Fruit fly (Drosophila melanogaster) whole organism, embryonic: Measurements from ENCODE around the gene CG2444.

Experiments used
- ATbp ChIP-seq: fragments of 200-800 bp; sonication (Bioruptor generic); optimal IDR thresholded peaks from 2 replicates; lab custom pipeline; 2017; ENCODE audit warnings: missing biosample characterization, mild to moderate bottlenecking, missing genetic modification characterization, missing genetic modification reagents
- C15 ChIP-seq: fragments of 200-800 bp; sonication (Bioruptor generic); IDR thresholded peaks from 3 replicates; pipeline ENCODE4 v1.3.6; 2022; ENCODE audit warnings: missing biosample characterization, missing genetic modification characterization
- CG10321 ChIP-seq: fragments of 200-800 bp; sonication (Bioruptor generic); IDR thresholded peaks from 2 replicates; pipeline ENCODE4 v1.3.6; 2022; ENCODE audit warnings: missing biosample characterization, missing genetic modification characterization
- CG11560 ChIP-seq: fragments of 200-800 bp; sonication (Bioruptor generic); IDR thresholded peaks from 3 replicates; pipeline ENCODE4 v1.3.6; 2022; ENCODE audit warnings: missing biosample characterization, missing genetic modification characterization
- CG12744 ChIP-seq: fragments of 200-800 bp; sonication (Bioruptor generic); optimal IDR thresholded peaks from 2 replicates; lab custom pipeline; 2016; ENCODE audit warnings: missing biosample characterization, missing genetic modification characterization
- CG12769 ChIP-seq: fragments of 200-800 bp; sonication (Bioruptor generic); optimal IDR thresholded peaks from 2 replicates; lab custom pipeline; 2019; ENCODE audit warnings: missing biosample characterization, mild to moderate bottlenecking, missing genetic modification characterization, moderate library complexity
- CG13424 ChIP-seq: fragments of 200-800 bp; sonication (Bioruptor generic); optimal IDR thresholded peaks from 2 replicates; lab custom pipeline; 2019; ENCODE audit warnings: missing biosample characterization, mild to moderate bottlenecking, missing genetic modification characterization, moderate library complexity
- CG13894 ChIP-seq: fragments of 200-800 bp; sonication (Bioruptor generic); optimal IDR thresholded peaks from 3 replicates; lab custom pipeline; 2018; ENCODE audit warnings: missing biosample characterization, mild to moderate bottlenecking, missing genetic modification characterization, moderate library complexity
- CG30020 ChIP-seq: fragments of 200-800 bp; optimal IDR thresholded peaks from 2 replicates; lab custom pipeline; 2019; ENCODE audit warnings: missing biosample characterization, mild to moderate bottlenecking, missing genetic modification characterization, moderate library complexity
- CG3065 ChIP-seq: fragments of 200-800 bp; sonication (Bioruptor generic); optimal IDR thresholded peaks from 2 replicates; lab custom pipeline; 2016; ENCODE audit warnings: missing biosample characterization, missing genetic modification characterization
- CG32532 ChIP-seq: fragments of 200-800 bp; sonication (Bioruptor generic); IDR thresholded peaks from 2 replicates; pipeline ENCODE4 v1.3.6; 2022; ENCODE audit warnings: missing biosample characterization, missing genetic modification characterization
- CG3838 ChIP-seq: fragments of 200-800 bp; sonication (Bioruptor generic); optimal IDR thresholded peaks from 3 replicates; lab custom pipeline; 2016; ENCODE audit warnings: missing biosample characterization, missing genetic modification characterization
- CG4820 ChIP-seq: fragments of 200-800 bp; sonication (Bioruptor generic); optimal IDR thresholded peaks from 3 replicates; lab custom pipeline; 2016; ENCODE audit warnings: missing biosample characterization, missing genetic modification characterization
- CG7372 ChIP-seq: fragments of 200-800 bp; sonication (Bioruptor generic); IDR thresholded peaks from 2 replicates; pipeline ENCODE4 v1.3.6; 2022; ENCODE audit warnings: missing biosample characterization, missing genetic modification characterization
- D19B ChIP-seq: fragments of 200-800 bp; sonication (Bioruptor generic); optimal IDR thresholded peaks from 2 replicates; lab custom pipeline; 2017; ENCODE audit warnings: missing biosample characterization, mild to moderate bottlenecking, missing genetic modification characterization
- Dll ChIP-seq: fragments of 200-800 bp; sonication (Bioruptor generic); IDR thresholded peaks from 4 replicates; pipeline ENCODE4 v1.3.6; 2022; ENCODE audit warnings: missing biosample characterization, missing genetic modification characterization; ENCODE audit not compliant: partially characterized antibody
- Dref ChIP-seq: fragments of 200-800 bp; sonication (Bioruptor generic); IDR thresholded peaks from 2 replicates; pipeline ENCODE4 v1.3.6; 2022; ENCODE audit warnings: missing biosample characterization, missing genetic modification characterization
- Hr39 ChIP-seq: fragments of >200 bp; optimal IDR thresholded peaks from 2 replicates; lab custom pipeline; 2017
- Hr51 ChIP-seq, 2 experiments: fragments of 200-800 bp; sonication (Bioruptor generic); optimal IDR thresholded peaks; 2 replicates in 1 of 2; 3 replicates in 1 of 2; lab custom pipeline; 2016 to 2018; ENCODE audit warnings: missing biosample characterization in 2 of 2, missing genetic modification characterization in 2 of 2, mild to moderate bottlenecking in 1 of 2, moderate library complexity in 1 of 2
- Lim3 ChIP-seq: fragments of 200-800 bp; sonication (Bioruptor generic); IDR thresholded peaks from 2 replicates; pipeline ENCODE4 v1.3.6; 2022; ENCODE audit warnings: missing biosample characterization, missing genetic modification characterization
- MESR4 ChIP-seq: fragments of 200-800 bp; sonication (Bioruptor generic); optimal IDR thresholded peaks from 2 replicates; lab custom pipeline; 2018; ENCODE audit warnings: missing biosample characterization, mild to moderate bottlenecking, missing genetic modification characterization, moderate library complexity
- Mad ChIP-seq: fragments of 200-800 bp; sonication (Bioruptor generic); optimal IDR thresholded peaks from 2 replicates; lab custom pipeline; 2016; ENCODE audit warnings: missing biosample characterization, missing genetic modification characterization
- Mrtf ChIP-seq: fragments of 200-800 bp; sonication (Bioruptor generic); IDR thresholded peaks from 3 replicates; pipeline ENCODE4 v1.3.6; 2022; ENCODE audit warnings: missing biosample characterization, missing genetic modification characterization
- PHDP ChIP-seq: fragments of 200-800 bp; sonication (Bioruptor generic); optimal IDR thresholded peaks from 3 replicates; lab custom pipeline; 2018; ENCODE audit warnings: missing biosample characterization, mild to moderate bottlenecking, missing genetic modification characterization, moderate library complexity
- Ptx1 ChIP-seq: fragments of 200-800 bp; sonication (Bioruptor generic); IDR thresholded peaks from 2 replicates; pipeline ENCODE4 v1.3.6; 2022; ENCODE audit warnings: missing biosample characterization, missing genetic modification characterization
- aop ChIP-seq: fragments of 200-800 bp; sonication (Bioruptor generic); IDR thresholded peaks from 2 replicates; pipeline ENCODE4 v1.3.6; 2022; ENCODE audit warnings: missing biosample characterization, missing genetic modification characterization
- bigmax ChIP-seq: fragments of 200-800 bp; sonication (Bioruptor generic); optimal IDR thresholded peaks from 2 replicates; lab custom pipeline; 2018; ENCODE audit warnings: missing biosample characterization, mild to moderate bottlenecking, missing genetic modification characterization
- caup ChIP-seq: fragments of 200-800 bp; sonication (Bioruptor generic); optimal IDR thresholded peaks from 3 replicates; lab custom pipeline; 2017; ENCODE audit warnings: missing biosample characterization, mild to moderate bottlenecking, missing genetic modification characterization, moderate library complexity; ENCODE audit not compliant: severe bottlenecking
- danr ChIP-seq: fragments of 200-800 bp; sonication (Bioruptor generic); IDR thresholded peaks from 2 replicates; pipeline ENCODE4 v1.3.6; 2022; ENCODE audit warnings: missing biosample characterization, missing genetic modification characterization
- esg ChIP-seq: fragments of 200-800 bp; sonication (Bioruptor generic); conservative IDR thresholded peaks from 2 replicates; pipeline ENCODE4 v1.3.6; 2022; ENCODE audit warnings: missing biosample characterization, missing genetic modification characterization
- ewg ChIP-seq: fragments of 200-800 bp; sonication (Bioruptor generic); optimal IDR thresholded peaks from 3 replicates; lab custom pipeline; 2017; ENCODE audit warnings: mild to moderate bottlenecking, missing biosample characterization, missing genetic modification reagents, missing genetic modification characterization
- fru ChIP-seq: fragments of >200 bp; optimal IDR thresholded peaks from 2 replicates; lab custom pipeline; 2017
- gsb ChIP-seq: fragments of 200-800 bp; sonication (Bioruptor generic); IDR thresholded peaks from 2 replicates; pipeline ENCODE4 v1.3.6; 2022; ENCODE audit warnings: missing biosample characterization, missing genetic modification characterization
- hb ChIP-seq: fragments of 200-800 bp; sonication (Bioruptor generic); IDR thresholded peaks from 3 replicates; pipeline ENCODE4 v1.3.6; 2022; ENCODE audit warnings: missing biosample characterization, missing genetic modification characterization; ENCODE audit not compliant: partially characterized antibody
- insv ChIP-seq, 2 experiments: fragments of 200-800 bp; sonication (Bioruptor generic); optimal IDR thresholded peaks; 3 replicates each; lab custom pipeline; 2016 to 2018; ENCODE audit warnings: missing biosample characterization in 2 of 2, missing genetic modification characterization in 2 of 2
- inv ChIP-seq: fragments of 200-800 bp; sonication (Bioruptor generic); IDR thresholded peaks from 2 replicates; pipeline ENCODE4 v1.3.6; 2022; ENCODE audit warnings: missing biosample characterization, missing genetic modification characterization; ENCODE audit not compliant: partially characterized antibody
- jumu ChIP-seq: fragments of 200-800 bp; sonication (Bioruptor generic); optimal IDR thresholded peaks from 3 replicates; lab custom pipeline; 2016; ENCODE audit warnings: missing biosample characterization, missing genetic modification characterization
- lola ChIP-seq, 3 experiments: fragments of >200 bp in 2 of 3; fragments of 200-800 bp in 1 of 3; sonication (Bioruptor generic) in 1 of 3; optimal IDR thresholded peaks; 2 replicates each; lab custom pipeline; 2017 to 2019; ENCODE audit warnings: missing biosample characterization in 3 of 3, missing genetic modification characterization in 3 of 3, mild to moderate bottlenecking in 1 of 3, moderate library complexity in 1 of 3
- lov ChIP-seq, 2 experiments: fragments of 200-800 bp in 1 of 2; fragments of >200 bp in 1 of 2; sonication (Bioruptor generic) in 1 of 2; IDR thresholded peaks in 1 of 2; optimal IDR thresholded peaks in 1 of 2; 2 replicates in 1 of 2; 3 replicates in 1 of 2; pipeline versions ENCODE4 v1.3.6 to Lab custom; 2017 to 2022; ENCODE audit warnings: missing biosample characterization in 1 of 2, missing genetic modification characterization in 1 of 2
- nerfin-2 ChIP-seq: fragments of 200-800 bp; sonication (Bioruptor generic); IDR thresholded peaks from 2 replicates; pipeline ENCODE4 v1.3.6; 2022; ENCODE audit warnings: missing biosample characterization, missing genetic modification characterization; ENCODE audit not compliant: partially characterized antibody
- repo ChIP-seq: fragments of 200-800 bp; sonication (Bioruptor generic); optimal IDR thresholded peaks from 2 replicates; lab custom pipeline; 2016; ENCODE audit warnings: missing biosample characterization, missing genetic modification characterization
- ro ChIP-seq: fragments of 200-800 bp; sonication (Bioruptor generic); IDR thresholded peaks from 2 replicates; pipeline ENCODE4 v1.3.6; 2022; ENCODE audit warnings: missing biosample characterization, missing genetic modification characterization
- run ChIP-seq: fragments of 200-800 bp; sonication (Bioruptor generic); optimal IDR thresholded peaks from 3 replicates; lab custom pipeline; 2018; ENCODE audit warnings: missing biosample characterization, mild to moderate bottlenecking, missing genetic modification characterization
- sima ChIP-seq: fragments of 200-800 bp; sonication (Bioruptor generic); optimal IDR thresholded peaks from 2 replicates; lab custom pipeline; 2016; ENCODE audit warnings: missing biosample characterization, missing genetic modification characterization
- sisA ChIP-seq: fragments of 200-800 bp; sonication (Bioruptor generic); IDR thresholded peaks from 2 replicates; pipeline ENCODE4 v1.3.6; 2022; ENCODE audit warnings: missing biosample characterization, missing genetic modification characterization
- sna ChIP-seq: fragments of 200-800 bp; sonication (Bioruptor generic); IDR thresholded peaks from 2 replicates; pipeline ENCODE4 v1.3.6; 2022; ENCODE audit warnings: missing biosample characterization, missing genetic modification characterization; ENCODE audit not compliant: partially characterized antibody
- tgo ChIP-seq: fragments of 200-800 bp; sonication (Bioruptor generic); IDR thresholded peaks from 3 replicates; pipeline ENCODE4 v1.3.6; 2022; ENCODE audit warnings: missing biosample characterization, missing genetic modification characterization
- tll ChIP-seq, 2 experiments: fragments of 200-800 bp in 1 of 2; fragments of >200 bp in 1 of 2; sonication (Bioruptor generic) in 1 of 2; optimal IDR thresholded peaks; 2 replicates each; lab custom pipeline; 2017 to 2019; ENCODE audit warnings: missing biosample characterization in 2 of 2, missing genetic modification characterization in 2 of 2, mild to moderate bottlenecking in 1 of 2, moderate library complexity in 1 of 2

The CG2444 gene

DNA sequence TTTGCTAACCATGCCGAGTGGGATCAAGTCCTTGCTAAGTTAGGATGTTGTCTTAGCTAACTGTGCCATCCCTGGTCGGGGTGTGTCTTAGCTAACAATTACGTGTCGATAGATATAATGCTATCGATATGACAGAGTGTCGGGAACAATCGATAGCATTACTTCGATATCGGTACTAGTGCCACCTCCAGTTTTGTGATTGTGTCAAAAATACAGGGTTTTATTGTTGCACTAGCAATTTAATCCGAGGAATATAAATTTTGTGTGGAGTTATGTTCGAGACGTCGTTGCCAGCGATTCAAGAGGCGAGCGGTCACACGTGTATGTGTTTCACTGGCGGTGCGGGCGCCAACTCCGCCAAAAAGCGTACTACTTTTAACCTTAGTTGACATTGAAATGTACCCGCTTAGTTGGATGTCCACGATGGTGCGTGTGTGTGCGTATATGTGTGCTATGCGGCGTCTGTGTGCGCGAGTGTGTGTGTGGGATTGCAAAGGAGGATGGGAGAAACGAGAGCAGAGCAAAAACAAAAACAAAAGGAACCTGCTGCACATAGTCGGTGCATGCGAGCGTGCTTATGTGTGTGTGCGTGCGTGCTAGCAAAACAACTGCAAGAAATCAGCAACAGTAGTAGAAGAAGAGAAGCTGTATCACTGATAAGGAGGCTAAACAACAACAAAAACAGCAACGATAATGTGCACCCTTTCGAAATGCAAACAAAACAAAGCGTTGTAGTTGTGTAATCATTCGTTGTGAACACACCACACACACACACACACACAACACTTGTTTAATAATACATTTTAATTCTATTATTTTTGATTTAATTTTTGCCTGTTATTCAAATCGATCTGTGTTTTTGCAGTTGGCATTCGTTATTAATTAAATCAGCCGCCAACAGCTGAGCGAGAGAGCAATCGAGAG lies 9.9 kb downstream of the CG2444 start, which contains the start of gene PhKgamma (continued):
- TF ChIP-seq danr (GFP tag; lab: Robert Waterston, UW) (no peak), CG11560 (peak; percentile 74; the same call in 2 of the 3 replicates), tll (GFP tag; optimal IDR thresholded peaks at IDR 0.05; lab: Kevin White, UChicago) (no peak), ewg (GFP tag; lab: Kevin White, UChicago) (no peak), Mad (GFP tag; lab: Kevin White, UChicago) (peak; percentile 19), hb (GFP tag; lab: Robert Waterston, UW) (peak; percentile 80), fru (lab: Kevin White, UChicago) (no peak), Dref (GFP tag; lab: Robert Waterston, UW) (peak; percentile 98), Ptx1 (GFP tag; lab: Robert Waterston, UW) (no peak), CG3065 (GFP tag; lab: Kevin White, UChicago) (no peak), CG32532 (GFP tag; lab: Robert Waterston, UW) (peak; percentile 41; the same call in 1 of the 2 replicates), bigmax (GFP tag; lab: Kevin White, UChicago) (peak; percentile 22), sna (GFP tag; lab: Robert Waterston, UW) (peak; percentile 86), ro (GFP tag; lab: Robert Waterston, UW) (no peak), ATbp (GFP tag; lab: Kevin White, UChicago) (no peak), CG3838 (GFP tag; lab: Kevin White, UChicago) (no peak), Mrtf (GFP tag; lab: Robert Waterston, UW) (no peak), Lim3 (GFP tag; lab: Robert Waterston, UW) (no peak), MESR4 (GFP tag; lab: Kevin White, UChicago) (peak; percentile 92), nerfin-2 (GFP tag; lab: Robert Waterston, UW) (peak; percentile 81), Dll (GFP tag; lab: Robert Waterston, UW) (peak; percentile 91), CG10321 (GFP tag; lab: Robert Waterston, UW) (no peak), CG30020 (no peak), Hr39 (no peak), repo (GFP tag; lab: Kevin White, UChicago) (no peak), CG7372 (no peak), aop (GFP tag; lab: Robert Waterston, UW) (no peak), tgo (GFP tag; lab: Robert Waterston, UW) (no peak), gsb (GFP tag; lab: Robert Waterston, UW) (no peak), D19B (no peak), insv (GFP tag; optimal IDR thresholded peaks at IDR 0.05; lab: Kevin White, UChicago) (peak in 1 of 2 experiments; percentile 63), sisA (GFP tag; lab: Robert Waterston, UW) (no peak), CG12744 (GFP tag; lab: Kevin White, UChicago) (no peak), jumu (GFP tag; lab: Kevin White, UChicago) (peak; percentile 45), caup (GFP tag; lab: Kevin White, UChicago) (peak; percentile 27), Hr51 (GFP tag; optimal IDR thresholded peaks at IDR 0.05; lab: Kevin White, UChicago) (peak in 1 of 2 experiments; percentile 22), CG4820 (GFP tag; lab: Kevin White, UChicago) (no peak), C15 (GFP tag; lab: Robert Waterston, UW) (no peak), inv (peak; percentile 90), esg (GFP tag; lab: Robert Waterston, UW) (no peak), CG13894 (peak; percentile 81), PHDP (tag; lab: Kevin White, UChicago) (peak; percentile 11), sima (no peak), run (tag; lab: Kevin White, UChicago) (no peak), CG13424 (peak; percentile 8), lov (optimal IDR thresholded peaks at IDR 0.05; lab: Kevin White, UChicago) (no peak), lov (GFP tag; IDR thresholded peaks at IDR 0.05; lab: Robert Waterston, UW) (no peak), CG12769 (tag; lab: Kevin White, UChicago) (no peak), lola (GFP tag; optimal IDR thresholded peaks at IDR 0.05; lab: Kevin White, UChicago) (no peak)
